Fruit fly (Drosophila melanogaster) whole organism, pupa: ENCODE results near the gene CG6136.

Source experiments
- CG10348 ChIP-seq: fragments of 200-800 bp; sonication (Bioruptor generic); IDR thresholded peaks from 2 replicates; pipeline ENCODE4 v1.3.6; 2022; ENCODE audit warnings: missing biosample characterization, missing genetic modification characterization
- CG12605 ChIP-seq: fragments of 200-800 bp; sonication (Bioruptor generic); IDR thresholded peaks from 2 replicates; pipeline ENCODE4 v1.3.6; 2022; ENCODE audit warnings: missing biosample characterization, missing genetic modification characterization
- CG15710 ChIP-seq: fragments of 200-800 bp; sonication (Bioruptor generic); optimal IDR thresholded peaks from 2 replicates; lab custom pipeline; 2018; ENCODE audit warnings: missing biosample characterization, mild to moderate bottlenecking, missing genetic modification characterization, moderate library complexity
- CG32121 ChIP-seq: fragments of 200-800 bp; sonication (Bioruptor generic); IDR thresholded peaks from 2 replicates; pipeline ENCODE4 v1.3.6; 2022; ENCODE audit warnings: missing biosample characterization, missing genetic modification characterization
- CG8301 ChIP-seq: fragments of 200-800 bp; sonication (Bioruptor generic); optimal IDR thresholded peaks from 2 replicates; lab custom pipeline; 2018; ENCODE audit warnings: missing biosample characterization, mild to moderate bottlenecking, missing genetic modification characterization
- EcR ChIP-seq: fragments of 200-800 bp; sonication (Bioruptor generic); optimal IDR thresholded peaks from 3 replicates; lab custom pipeline; 2019; ENCODE audit warnings: missing biosample characterization, missing genetic modification characterization, mild to moderate bottlenecking, moderate library complexity, missing genetic modification reagents
- fd96Ca ChIP-seq: fragments of 200-800 bp; sonication (Bioruptor generic); IDR thresholded peaks from 3 replicates; pipeline ENCODE4 v1.3.6; 2022; ENCODE audit warnings: missing biosample characterization, missing genetic modification characterization

The CG6136 gene

dm6 chr3R:15320747-15321085, 51.3 kb downstream of the CG6136 start, which contains the start of gene ear:
TSS of gene ear (plus strand) at chr3R:15320756.
- TF ChIP-seq CG10348 (GFP tag; lab: Robert Waterston, UW) (no peak), CG8301 (tag; lab: Kevin White, UChicago) (no peak), fd96Ca (GFP tag; lab: Robert Waterston, UW) (no peak), CG12605 (GFP tag; lab: Robert Waterston, UW) (no peak), CG15710 (tag; lab: Kevin White, UChicago) (no peak), EcR (no peak), CG32121 (GFP tag; lab: Robert Waterston, UW) (no peak)
